Worm (Caenorhabditis elegans) whole organism, young adult: ENCODE data around the gene Y69A2AR.31.
A peak's percentile ranks its signal among the peaks of the same experiment; 100 is the strongest.

Source experiments
- B0336.3 ChIP-seq: fragments of 200-800 bp; sonication (Bioruptor generic); IDR thresholded peaks from 2 replicates; pipeline ENCODE4 v1.3.6; 2022; ENCODE audit warnings: missing genetic modification characterization, missing compliant biosample characterization
- F23B12.7 ChIP-seq: sonication (generic microtip); optimal IDR thresholded peaks from 2 replicates; lab custom pipeline; 2017; ENCODE audit warnings: missing genetic modification characterization, mild to moderate bottlenecking, missing compliant biosample characterization, antibody characterized with exemption, moderate library complexity; ENCODE audit not compliant: insufficient read depth
- F49E8.2 ChIP-seq: sonication (generic microtip); optimal IDR thresholded peaks from 3 replicates; lab custom pipeline; 2017; ENCODE audit warnings: missing genetic modification characterization, mild to moderate bottlenecking, missing compliant biosample characterization, antibody characterized with exemption, moderate library complexity; ENCODE audit not compliant: insufficient read depth
- K11D2.4 ChIP-seq: fragments of 200-800 bp; sonication (Bioruptor generic); IDR thresholded peaks from 2 replicates; pipeline ENCODE4 v1.3.6; 2022; ENCODE audit warnings: missing genetic modification reagents, missing genetic modification characterization, missing compliant biosample characterization
- T07F8.4 ChIP-seq: sonication (generic microtip); optimal IDR thresholded peaks from 2 replicates; lab custom pipeline; 2016; ENCODE audit warnings: mild to moderate bottlenecking, missing genetic modification characterization, moderate library complexity, missing compliant biosample characterization
- Y53F4B.3 ChIP-seq: fragments of 200-800 bp; sonication (Bioruptor generic); IDR thresholded peaks from 2 replicates; pipeline ENCODE4 v1.3.6; 2022; ENCODE audit warnings: missing genetic modification reagents, missing genetic modification characterization, missing compliant biosample characterization
- Y53G8AR.9 ChIP-seq: fragments of 200-800 bp; sonication (Bioruptor generic); conservative IDR thresholded peaks from 2 replicates; pipeline ENCODE4 v1.3.6; 2022; ENCODE audit warnings: missing genetic modification reagents, missing genetic modification characterization, missing compliant biosample characterization
- Y67H2A.10 ChIP-seq: fragments of 200-800 bp; sonication (Bioruptor generic); conservative IDR thresholded peaks from 2 replicates; pipeline ENCODE4 v1.3.6; 2022; ENCODE audit warnings: missing genetic modification reagents, missing genetic modification characterization, missing compliant biosample characterization
- ama-1 ChIP-seq, 3 experiments: fragments of 150-350 bp in 1 of 3; sonication (generic microtip) in 2 of 3; optimal IDR thresholded peaks; 2 replicates each; lab custom pipeline; 2014 to 2018; ENCODE audit warnings: missing biosample characterization in 2 of 3, missing genetic modification characterization in 2 of 3, missing genetic modification reagents in 2 of 3
- aptf-3 ChIP-seq: fragments of 200-800 bp; sonication (Bioruptor generic); IDR thresholded peaks from 2 replicates; pipeline ENCODE4 v1.3.6; 2022; ENCODE audit warnings: missing genetic modification characterization, missing compliant biosample characterization
- attf-5 ChIP-seq: fragments of 200-800 bp; sonication (Bioruptor generic); optimal IDR thresholded peaks from 2 replicates; lab custom pipeline; 2018; ENCODE audit warnings: mild to moderate bottlenecking, missing genetic modification characterization, missing compliant biosample characterization
- bed-1 ChIP-seq: fragments of 200-800 bp; sonication (Bioruptor generic); IDR thresholded peaks from 2 replicates; pipeline ENCODE4 v1.3.6; 2022; ENCODE audit warnings: missing genetic modification reagents, missing genetic modification characterization, missing compliant biosample characterization
- ccch-3 ChIP-seq: fragments of 200-800 bp; sonication (Bioruptor generic); optimal IDR thresholded peaks from 2 replicates; lab custom pipeline; 2018; ENCODE audit warnings: mild to moderate bottlenecking, missing genetic modification characterization, missing compliant biosample characterization
- cebp-1 ChIP-seq, 2 experiments: fragments of 200-800 bp in 1 of 2; sonication (Bioruptor generic) in 1 of 2; sonication (generic microtip) in 1 of 2; IDR thresholded peaks in 1 of 2; optimal IDR thresholded peaks in 1 of 2; 2 replicates each; pipeline versions ENCODE4 v1.3.6 to Lab custom; 2017 to 2022; ENCODE audit warnings: missing compliant biosample characterization in 2 of 2, missing genetic modification characterization in 2 of 2, mild to moderate bottlenecking in 1 of 2, missing genetic modification reagents in 1 of 2, moderate library complexity in 1 of 2
- cebp-2 ChIP-seq: fragments of 200-800 bp; sonication (Bioruptor generic); IDR thresholded peaks from 2 replicates; pipeline ENCODE4 v1.3.6; 2022; ENCODE audit warnings: missing genetic modification characterization, missing compliant biosample characterization
- ceh-91 ChIP-seq: fragments of 200-800 bp; sonication (Bioruptor generic); IDR thresholded peaks from 2 replicates; pipeline ENCODE4 v1.3.6; 2022; ENCODE audit warnings: missing genetic modification reagents, missing genetic modification characterization, missing compliant biosample characterization
- chd-7 ChIP-seq: sonication (generic microtip); optimal IDR thresholded peaks from 2 replicates; lab custom pipeline; 2016; ENCODE audit warnings: mild to moderate bottlenecking, missing genetic modification characterization, moderate library complexity, missing compliant biosample characterization
- dpl-1 ChIP-seq: fragments of 150-350 bp; optimal IDR thresholded peaks from 2 replicates; lab custom pipeline; 2014; ENCODE audit warnings: missing biosample characterization, missing genetic modification reagents, missing genetic modification characterization
- efl-1 ChIP-seq: fragments of 150-350 bp; optimal IDR thresholded peaks from 2 replicates; lab custom pipeline; 2014; ENCODE audit warnings: missing biosample characterization, missing genetic modification reagents, missing genetic modification characterization
- egl-44 ChIP-seq: fragments of 200-800 bp; sonication (Bioruptor generic); IDR thresholded peaks from 2 replicates; pipeline ENCODE4 v1.3.6; 2022; ENCODE audit warnings: missing genetic modification reagents, missing genetic modification characterization, missing compliant biosample characterization
- ekl-4 ChIP-seq: fragments of 200-800 bp; sonication (Bioruptor generic); IDR thresholded peaks from 2 replicates; pipeline ENCODE4 v1.3.6; 2022; ENCODE audit warnings: missing genetic modification reagents, missing genetic modification characterization, missing compliant biosample characterization
- gei-17 ChIP-seq: fragments of 200-800 bp; sonication (Bioruptor generic); optimal IDR thresholded peaks from 2 replicates; lab custom pipeline; 2018; ENCODE audit warnings: mild to moderate bottlenecking, missing genetic modification characterization, missing compliant biosample characterization
- hmg-20 ChIP-seq: fragments of 200-800 bp; sonication (Bioruptor generic); IDR thresholded peaks from 2 replicates; pipeline ENCODE4 v1.3.6; 2022; ENCODE audit warnings: missing genetic modification reagents, missing genetic modification characterization, missing compliant biosample characterization
- lag-1 ChIP-seq: fragments of 200-800 bp; sonication (Bioruptor generic); IDR thresholded peaks from 2 replicates; pipeline ENCODE4 v1.3.6; 2022; ENCODE audit warnings: missing genetic modification reagents, missing genetic modification characterization, missing compliant biosample characterization
- let-526 ChIP-seq: fragments of 200-800 bp; sonication (Bioruptor generic); IDR thresholded peaks from 2 replicates; pipeline ENCODE4 v1.3.6; 2022; ENCODE audit warnings: missing genetic modification reagents, missing genetic modification characterization, missing compliant biosample characterization
- lin-54 ChIP-seq: fragments of 200-800 bp; sonication (Bioruptor generic); optimal IDR thresholded peaks from 2 replicates; lab custom pipeline; 2018; ENCODE audit warnings: mild to moderate bottlenecking, missing genetic modification characterization, missing compliant biosample characterization
- lsy-27 ChIP-seq: sonication (generic microtip); optimal IDR thresholded peaks from 2 replicates; lab custom pipeline; 2017; ENCODE audit warnings: missing genetic modification characterization, mild to moderate bottlenecking, missing compliant biosample characterization, antibody characterized with exemption, missing genotype, borderline replicate concordance; ENCODE audit not compliant: insufficient read depth
- mes-4 ChIP-seq: sonication (generic microtip); optimal IDR thresholded peaks from 2 replicates; lab custom pipeline; 2016; ENCODE audit warnings: missing genotype, missing genetic modification characterization, missing compliant biosample characterization
- nfya-1 ChIP-seq: sonication (generic microtip); optimal IDR thresholded peaks from 2 replicates; lab custom pipeline; 2017; ENCODE audit warnings: antibody characterized with exemption, missing compliant biosample characterization, missing genetic modification characterization, borderline replicate concordance; ENCODE audit not compliant: insufficient read depth
- nfya-2 ChIP-seq: fragments of 200-800 bp; sonication (Bioruptor generic); IDR thresholded peaks from 2 replicates; pipeline ENCODE4 v1.3.6; 2022; ENCODE audit warnings: missing genetic modification reagents, missing genetic modification characterization, missing compliant biosample characterization
- nhr-120 ChIP-seq: fragments of 200-800 bp; sonication (Bioruptor generic); IDR thresholded peaks from 2 replicates; pipeline ENCODE4 v1.3.6; 2022; ENCODE audit warnings: missing genetic modification characterization, missing compliant biosample characterization
- nhr-80 ChIP-seq: sonication (generic microtip); optimal IDR thresholded peaks from 2 replicates; lab custom pipeline; 2016; ENCODE audit warnings: missing genetic modification characterization, missing compliant biosample characterization
- nhr-90 ChIP-seq: sonication (generic microtip); optimal IDR thresholded peaks from 2 replicates; lab custom pipeline; 2016; ENCODE audit warnings: missing genotype, mild to moderate bottlenecking, missing genetic modification characterization, missing compliant biosample characterization
- rcor-1 ChIP-seq: fragments of 200-800 bp; sonication (Bioruptor generic); IDR thresholded peaks from 2 replicates; pipeline ENCODE4 v1.3.6; 2022; ENCODE audit warnings: missing genetic modification reagents, missing genetic modification characterization, missing compliant biosample characterization
- rec-8 ChIP-seq, 2 experiments: sonication (generic microtip); optimal IDR thresholded peaks; 2 replicates each; lab custom pipeline; 2016; ENCODE audit warnings: mild to moderate bottlenecking in 2 of 2, missing genetic modification characterization in 2 of 2, missing genetic modification reagents in 2 of 2, missing genotype in 2 of 2, missing biosample characterization in 1 of 2, missing compliant biosample characterization in 1 of 2, moderate library complexity in 1 of 2
- snpc-1.3 ChIP-seq: sonication (generic microtip); optimal IDR thresholded peaks from 2 replicates; lab custom pipeline; 2017; ENCODE audit warnings: missing genetic modification characterization, mild to moderate bottlenecking, missing compliant biosample characterization, antibody characterized with exemption, moderate library complexity, missing genotype, missing genetic modification reagents; ENCODE audit not compliant: insufficient read depth
- snpc-3.4 ChIP-seq: sonication (generic microtip); optimal IDR thresholded peaks from 2 replicates; lab custom pipeline; 2017; ENCODE audit warnings: missing genetic modification characterization, mild to moderate bottlenecking, missing compliant biosample characterization, antibody characterized with exemption, moderate library complexity, missing genotype, missing genetic modification reagents
- xnd-1 ChIP-seq: sonication (generic microtip); optimal IDR thresholded peaks from 2 replicates; lab custom pipeline; 2016; ENCODE audit warnings: missing genotype, missing genetic modification reagents, missing genetic modification characterization, missing compliant biosample characterization
- zfh-2 ChIP-seq: fragments of 200-800 bp; sonication (Bioruptor generic); conservative IDR thresholded peaks from 2 replicates; pipeline ENCODE4 v1.3.6; 2022; ENCODE audit warnings: missing genetic modification reagents, missing genetic modification characterization, missing compliant biosample characterization
- zim-3 ChIP-seq: sonication (generic microtip); optimal IDR thresholded peaks from 2 replicates; lab custom pipeline; 2017; ENCODE audit warnings: mild to moderate bottlenecking, missing genetic modification characterization, moderate library complexity, missing compliant biosample characterization
- ztf-18 ChIP-seq: sonication (generic microtip); optimal IDR thresholded peaks from 2 replicates; lab custom pipeline; 2016; ENCODE audit warnings: missing genotype, mild to moderate bottlenecking, missing genetic modification characterization, missing compliant biosample characterization
- ztf-22 ChIP-seq: fragments of 200-800 bp; sonication (Bioruptor generic); optimal IDR thresholded peaks from 2 replicates; lab custom pipeline; 2018; ENCODE audit warnings: mild to moderate bottlenecking, missing genetic modification characterization, moderate library complexity, missing compliant biosample characterization
- ztf-25 ChIP-seq: fragments of 200-800 bp; sonication (Bioruptor generic); IDR thresholded peaks from 2 replicates; pipeline ENCODE4 v1.3.6; 2022; ENCODE audit warnings: missing genetic modification reagents, missing genetic modification characterization, missing compliant biosample characterization
- ztf-26 ChIP-seq: sonication (generic microtip); optimal IDR thresholded peaks from 2 replicates; lab custom pipeline; 2017; ENCODE audit warnings: missing genetic modification characterization, missing compliant biosample characterization

Y69A2AR.31 gene

ce11 chrIV:2601988-2602861 is 61.6 kb downstream of the Y69A2AR.31 start (continued):
- TF ChIP-seq ztf-26 (tag; lab: Kevin White, UChicago) (peak; percentile 97), T07F8.4 (tag; lab: Kevin White, UChicago) (peak; percentile 35), ztf-25 (GFP tag; lab: Robert Waterston, UW) (no peak), Y67H2A.10 (peak; percentile 98), snpc-1.3 (tag; lab: Kevin White, UChicago) (no peak), lsy-27 (tag; lab: Kevin White, UChicago) (no peak), rec-8 (tag; optimal IDR thresholded peaks at IDR 0.05; lab: Kevin White, UChicago) (no peak), lag-1 (GFP tag; lab: Robert Waterston, UW) (no peak), zfh-2 (GFP tag; lab: Robert Waterston, UW) (peak; percentile 92), xnd-1 (tag; lab: Kevin White, UChicago) (no peak), ztf-22 (GFP tag; lab: Kevin White, UChicago) (peak; percentile 92), nhr-80 (tag; lab: Kevin White, UChicago) (peak; percentile 96), let-526 (GFP tag; lab: Robert Waterston, UW) (peak; percentile 99), aptf-3 (GFP tag; lab: Robert Waterston, UW) (0 out of 2 replicates have a peak, but pooled peaks have one; percentile 27), B0336.3 (GFP tag; lab: Robert Waterston, UW) (peak; percentile 98), ekl-4 (peak; percentile 99), Y53G8AR.9 (GFP tag; lab: Robert Waterston, UW) (peak; percentile 97), bed-1 (peak; percentile 96), nhr-120 (peak; percentile 59; the same call in 1 of the 2 replicates), K11D2.4 (GFP tag; lab: Robert Waterston, UW) (peak; percentile 97), dpl-1 (GFP tag; lab: Kevin White, UChicago) (peak; percentile 8), nfya-2 (GFP tag; lab: Robert Waterston, UW) (no peak), ccch-3 (GFP tag; lab: Kevin White, UChicago) (no peak), hmg-20 (peak; percentile 67; the same call in 1 of the 2 replicates), cebp-2 (GFP tag; lab: Robert Waterston, UW) (peak; percentile 79; the same call in 1 of the 2 replicates), ztf-18 (peak; percentile 68), egl-44 (GFP tag; lab: Robert Waterston, UW) (peak; percentile 93), cebp-1 (GFP tag; IDR thresholded peaks at IDR 0.05; lab: Robert Waterston, UW) (peak; percentile 89), cebp-1 (tag; optimal IDR thresholded peaks at IDR 0.05; lab: Kevin White, UChicago) (peak; percentile 97), nhr-90 (tag; lab: Kevin White, UChicago) (peak; percentile 89), ceh-91 (peak; percentile 51), gei-17 (GFP tag; lab: Kevin White, UChicago) (peak; percentile 88), snpc-3.4 (no peak), attf-5 (peak; percentile 99), zim-3 (peak; percentile 19), chd-7 (tag; lab: Kevin White, UChicago) (peak; percentile 98), nfya-1 (no peak), F23B12.7 (tag; lab: Kevin White, UChicago) (peak; percentile 53), lin-54 (peak; percentile 94), rcor-1 (GFP tag; lab: Robert Waterston, UW) (peak; percentile 88), Y53F4B.3 (GFP tag; lab: Robert Waterston, UW) (no peak), F49E8.2 (tag; lab: Kevin White, UChicago) (no peak), mes-4 (tag; lab: Kevin White, UChicago) (no peak), efl-1 (GFP tag; lab: Kevin White, UChicago) (peak; percentile 49), ama-1 (optimal IDR thresholded peaks at IDR 0.05; lab: Kevin White, UChicago) (peak; percentile 40), ama-1 (GFP tag; optimal IDR thresholded peaks at IDR 0.05; lab: Kevin White, UChicago) (no peak)
